Worm (Caenorhabditis elegans) whole organism, early embryonic: ENCODE data around the gene mam-2.

Experiments used
- B0310.2 ChIP-seq: sonication (generic microtip); optimal IDR thresholded peaks from 2 replicates; lab custom pipeline; 2016; ENCODE audit warnings: mild to moderate bottlenecking, missing genetic modification characterization, missing compliant biosample characterization
- F13C5.2 ChIP-seq: sonication (generic microtip); optimal IDR thresholded peaks from 2 replicates; lab custom pipeline; 2017; ENCODE audit warnings: mild to moderate bottlenecking, missing genetic modification characterization, inconsistent platforms, missing compliant biosample characterization
- aly-1 ChIP-seq: sonication (generic microtip); optimal IDR thresholded peaks from 2 replicates; lab custom pipeline; 2016; ENCODE audit warnings: missing genetic modification characterization, missing compliant biosample characterization
- ama-1 ChIP-seq: fragments of 150-350 bp; optimal IDR thresholded peaks from 2 replicates; lab custom pipeline; 2014
- ceh-13 ChIP-seq: fragments of 200-800 bp; sonication (Bioruptor generic); optimal IDR thresholded peaks from 2 replicates; lab custom pipeline; 2018; ENCODE audit warnings: mild to moderate bottlenecking, missing genetic modification characterization, missing compliant biosample characterization
- ceh-36 ChIP-seq: sonication (generic microtip); optimal IDR thresholded peaks from 2 replicates; lab custom pipeline; 2016; ENCODE audit warnings: missing genetic modification characterization, inconsistent platforms, missing compliant biosample characterization
- ets-7 ChIP-seq: sonication (generic microtip); optimal IDR thresholded peaks from 2 replicates; lab custom pipeline; 2016; ENCODE audit warnings: missing genotype, missing genetic modification characterization, missing compliant biosample characterization
- flt-1 ChIP-seq: fragments of 200-800 bp; sonication (Bioruptor generic); IDR thresholded peaks from 2 replicates; pipeline ENCODE4 v1.3.6; 2022; ENCODE audit warnings: missing genetic modification characterization, missing compliant biosample characterization
- hmbx-1 ChIP-seq: sonication (generic microtip); optimal IDR thresholded peaks from 2 replicates; lab custom pipeline; 2016; ENCODE audit warnings: mild to moderate bottlenecking, missing genetic modification characterization, missing compliant biosample characterization
- hmg-4 ChIP-seq: fragments of 200-800 bp; sonication (Bioruptor generic); optimal IDR thresholded peaks from 2 replicates; lab custom pipeline; 2018; ENCODE audit warnings: mild to moderate bottlenecking, missing genetic modification characterization, missing compliant biosample characterization
- hnd-1 ChIP-seq: sonication (generic microtip); optimal IDR thresholded peaks from 2 replicates; lab custom pipeline; 2016; ENCODE audit warnings: missing genetic modification characterization, missing compliant biosample characterization
- pes-1 ChIP-seq: fragments of 200-800 bp; sonication (Bioruptor generic); IDR thresholded peaks from 2 replicates; pipeline ENCODE4 v1.3.6; 2022; ENCODE audit warnings: missing genetic modification reagents, missing genetic modification characterization, missing compliant biosample characterization
- scrt-1 ChIP-seq: fragments of 200-800 bp; sonication (Bioruptor generic); IDR thresholded peaks from 2 replicates; pipeline ENCODE4 v1.3.6; 2022; ENCODE audit warnings: missing genetic modification characterization, missing compliant biosample characterization
- sea-1 ChIP-seq: fragments of 200-800 bp; sonication (Bioruptor generic); conservative IDR thresholded peaks from 2 replicates; pipeline ENCODE4 v1.3.6; 2022; ENCODE audit warnings: missing genetic modification characterization, missing compliant biosample characterization
- tbx-11 ChIP-seq: fragments of 200-800 bp; sonication (Bioruptor generic); IDR thresholded peaks from 2 replicates; pipeline ENCODE4 v1.3.6; 2022; ENCODE audit warnings: missing genetic modification characterization, missing compliant biosample characterization
- tbx-37 ChIP-seq: fragments of 200-800 bp; sonication (Bioruptor generic); conservative IDR thresholded peaks from 2 replicates; pipeline ENCODE4 v1.3.6; 2022; ENCODE audit warnings: missing genetic modification reagents, missing genetic modification characterization, missing compliant biosample characterization
- tra-4 ChIP-seq: sonication (generic microtip); optimal IDR thresholded peaks from 2 replicates; lab custom pipeline; 2017; ENCODE audit warnings: missing genetic modification characterization, missing compliant biosample characterization

Gene mam-2

DNA sequence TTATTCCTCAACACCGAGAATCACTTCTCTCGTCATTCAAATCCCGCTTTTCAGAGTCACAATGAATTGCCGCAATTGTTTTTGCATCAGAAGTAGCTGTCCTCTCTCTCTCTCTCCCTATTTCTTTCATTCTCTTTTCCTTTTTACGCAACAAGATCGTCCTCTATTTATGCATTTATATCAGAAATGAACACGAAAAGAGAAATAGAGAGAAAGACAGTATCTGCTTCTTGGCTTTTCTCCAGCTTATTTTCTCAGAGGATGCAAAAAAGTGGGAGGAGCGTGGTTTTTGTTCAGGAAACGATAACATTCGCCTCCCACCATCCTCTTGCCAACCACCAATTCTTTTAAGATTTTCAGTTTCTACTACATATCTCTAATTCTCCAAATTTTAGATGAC is at the start of gene mam-2:
Gene mam-2 (plus strand): TSS at position 301 of the 400 bp plus-strand sequence.
- no peak for TF ChIP-seq ceh-13
- TF ChIP-seq ets-7 (tag; lab: Kevin White, UChicago): no peak
- TF ChIP-seq tbx-37 (GFP tag; lab: Robert Waterston, UW): no peak
- TF ChIP-seq ama-1 (lab: Kevin White, UChicago): no peak
- TF ChIP-seq flt-1: no peak
- TF ChIP-seq tra-4 (tag; lab: Kevin White, UChicago): no peak
- no peak for TF ChIP-seq B0310.2 (tag; lab: Kevin White, UChicago)
- no peak for TF ChIP-seq sea-1
- TF ChIP-seq tbx-11: no peak
- TF ChIP-seq F13C5.2 (tag; lab: Kevin White, UChicago): no peak

ce11 chrIV:9933580-9933979 is 49.4 kb upstream of the mam-2 start, which contains the start of gene spe-29:
Gene spe-29 (plus strand): TSS chrIV:9933880.
- TF ChIP-seq ama-1 (lab: Kevin White, UChicago) (no peak), tra-4 (tag; lab: Kevin White, UChicago) (no peak), ceh-36 (no peak), B0310.2 (tag; lab: Kevin White, UChicago) (no peak), sea-1 (no peak), hnd-1 (tag; lab: Kevin White, UChicago) (no peak), ets-7 (tag; lab: Kevin White, UChicago) (no peak), flt-1 (no peak), F13C5.2 (tag; lab: Kevin White, UChicago) (no peak), pes-1 (GFP tag; lab: Robert Waterston, UW) (no peak), hmg-4 (GFP tag; lab: Kevin White, UChicago) (no peak), hmbx-1 (no peak), tbx-37 (GFP tag; lab: Robert Waterston, UW) (no peak), tbx-11 (no peak), ceh-13 (no peak), scrt-1 (GFP tag; lab: Robert Waterston, UW) (no peak), aly-1 (tag; lab: Kevin White, UChicago) (no peak)

- no peak for TF ChIP-seq hmbx-1
- TF ChIP-seq ets-7 (tag; lab: Kevin White, UChicago): no peak
- no peak for TF ChIP-seq tbx-11
Observed at ce11 chrIV:9943214-9943613, 39.8 kb upstream of the mam-2 start.

ce11 chrIV:9944279-9944678 is 38.7 kb upstream of the mam-2 start:
- TF ChIP-seq sea-1: no peak
- no peak for TF ChIP-seq tbx-11
- TF ChIP-seq flt-1: no peak
- no peak for TF ChIP-seq ceh-36
- no peak for TF ChIP-seq F13C5.2 (tag; lab: Kevin White, UChicago)
- TF ChIP-seq ama-1 (lab: Kevin White, UChicago): no peak
- TF ChIP-seq pes-1 (GFP tag; lab: Robert Waterston, UW): no peak
- no peak for TF ChIP-seq hnd-1 (tag; lab: Kevin White, UChicago)
- TF ChIP-seq tra-4 (tag; lab: Kevin White, UChicago): no peak
- no peak for TF ChIP-seq aly-1 (tag; lab: Kevin White, UChicago)
- TF ChIP-seq B0310.2 (tag; lab: Kevin White, UChicago): no peak
- no peak for TF ChIP-seq ceh-13
- no peak for TF ChIP-seq scrt-1 (GFP tag; lab: Robert Waterston, UW)
- no peak for TF ChIP-seq ets-7 (tag; lab: Kevin White, UChicago)
- TF ChIP-seq hmbx-1: no peak
- TF ChIP-seq hmg-4 (GFP tag; lab: Kevin White, UChicago): no peak
- TF ChIP-seq tbx-37 (GFP tag; lab: Robert Waterston, UW): no peak

ce11 chrIV:9948035-9948434 is 35.0 kb upstream of the mam-2 start:
- TF ChIP-seq ama-1 (lab: Kevin White, UChicago) (no peak), hmg-4 (GFP tag; lab: Kevin White, UChicago) (no peak), flt-1 (no peak), tbx-37 (GFP tag; lab: Robert Waterston, UW) (no peak), scrt-1 (GFP tag; lab: Robert Waterston, UW) (no peak), F13C5.2 (tag; lab: Kevin White, UChicago) (no peak), tra-4 (tag; lab: Kevin White, UChicago) (no peak), hnd-1 (tag; lab: Kevin White, UChicago) (no peak), tbx-11 (no peak), B0310.2 (tag; lab: Kevin White, UChicago) (no peak), hmbx-1 (no peak), ets-7 (tag; lab: Kevin White, UChicago) (no peak), ceh-13 (no peak), ceh-36 (no peak)

- TF ChIP-seq ama-1 (lab: Kevin White, UChicago): no peak
- no peak for TF ChIP-seq ceh-13
- TF ChIP-seq flt-1: no peak
- no peak for TF ChIP-seq B0310.2 (tag; lab: Kevin White, UChicago)
- no peak for TF ChIP-seq tra-4 (tag; lab: Kevin White, UChicago)
- TF ChIP-seq hmbx-1: no peak
- TF ChIP-seq tbx-37 (GFP tag; lab: Robert Waterston, UW): no peak
Observed at ce11 chrIV:9953333-9953732, 29.7 kb upstream of the mam-2 start, which contains the start of gene gon-1. Gene gon-1 (minus strand): TSS chrIV:9953433.

DNA sequence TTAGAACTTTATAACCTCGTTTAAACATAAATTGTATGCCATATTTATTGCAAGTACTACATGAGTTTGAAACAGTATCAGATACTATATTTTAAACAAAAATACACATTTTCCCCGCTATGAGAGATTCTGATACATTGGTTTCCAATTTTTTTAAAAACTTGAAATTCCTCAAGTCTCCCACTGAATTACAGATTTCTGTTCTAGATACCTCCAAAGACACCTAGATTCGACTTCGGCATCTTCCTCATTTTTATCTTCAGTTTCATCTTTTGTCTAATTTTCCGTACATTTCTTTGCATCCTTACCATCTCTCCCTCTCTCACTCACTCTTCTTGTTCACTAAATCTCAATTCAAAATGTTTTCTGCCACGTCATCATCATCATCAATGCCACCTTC is 19.1 kb upstream of the mam-2 start, which contains the start of gene T13H10.2:
Gene T13H10.2 (plus strand): TSS at position 301 of the 400 bp plus-strand sequence.
- no peak for TF ChIP-seq hnd-1 (tag; lab: Kevin White, UChicago)

DNA sequence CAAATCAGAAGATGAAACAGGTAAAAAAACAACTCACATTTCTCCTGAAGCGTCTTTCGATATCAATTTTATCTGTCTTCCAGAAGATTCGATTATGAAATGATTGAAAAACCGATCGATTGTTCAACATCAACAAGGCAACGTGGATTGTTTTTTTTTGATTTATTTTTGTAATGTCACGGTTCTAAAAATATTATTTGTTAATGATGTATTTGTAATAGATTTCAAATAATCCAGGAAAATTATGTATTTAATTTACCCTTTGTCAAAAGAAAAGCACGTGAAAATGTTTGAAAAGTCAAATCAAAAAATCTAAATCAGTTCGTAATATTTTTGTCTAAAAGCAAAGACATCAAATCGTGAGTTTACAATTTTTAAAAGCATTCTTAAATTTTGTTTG is 13.9 kb upstream of the mam-2 start, which contains the start of the genes kin-5 and C47E12.11:
Gene kin-5 (minus strand): TSS at position 101 of the 400 bp plus-strand sequence.
Gene C47E12.11 (plus strand): TSS at position 320 of the 400 bp plus-strand sequence.
- TF ChIP-seq B0310.2 (tag; lab: Kevin White, UChicago) (no peak), hmg-4 (GFP tag; lab: Kevin White, UChicago) (no peak), ceh-36 (no peak), ceh-13 (no peak), F13C5.2 (tag; lab: Kevin White, UChicago) (no peak), tra-4 (tag; lab: Kevin White, UChicago) (no peak), aly-1 (tag; lab: Kevin White, UChicago) (no peak), flt-1 (no peak), ama-1 (lab: Kevin White, UChicago) (no peak), ets-7 (tag; lab: Kevin White, UChicago) (no peak), hmbx-1 (no peak), pes-1 (GFP tag; lab: Robert Waterston, UW) (no peak), tbx-11 (no peak), hnd-1 (tag; lab: Kevin White, UChicago) (no peak), tbx-37 (GFP tag; lab: Robert Waterston, UW) (no peak), scrt-1 (GFP tag; lab: Robert Waterston, UW) (no peak), sea-1 (no peak)
